Fruit fly (Drosophila melanogaster) whole organism, pupa: ENCODE results near the gene RpL30.

ENCODE experiments used
- CG10348 ChIP-seq: fragments of 200-800 bp; sonication (Bioruptor generic); IDR thresholded peaks from 2 replicates; pipeline ENCODE4 v1.3.6; 2022; ENCODE audit warnings: missing biosample characterization, missing genetic modification characterization
- CG12605 ChIP-seq: fragments of 200-800 bp; sonication (Bioruptor generic); IDR thresholded peaks from 2 replicates; pipeline ENCODE4 v1.3.6; 2022; ENCODE audit warnings: missing biosample characterization, missing genetic modification characterization
- CG13204 ChIP-seq: fragments of 200-800 bp; sonication (Bioruptor generic); optimal IDR thresholded peaks from 2 replicates; lab custom pipeline; 2018; ENCODE audit warnings: missing biosample characterization, mild to moderate bottlenecking, missing genetic modification characterization, moderate library complexity
- CG14655 ChIP-seq: fragments of 200-800 bp; sonication (Bioruptor generic); optimal IDR thresholded peaks from 3 replicates; lab custom pipeline; 2017; ENCODE audit warnings: mild to moderate bottlenecking, missing biosample characterization, missing genetic modification reagents, missing genetic modification characterization
- CG15710 ChIP-seq: fragments of 200-800 bp; sonication (Bioruptor generic); optimal IDR thresholded peaks from 2 replicates; lab custom pipeline; 2018; ENCODE audit warnings: missing biosample characterization, mild to moderate bottlenecking, missing genetic modification characterization, moderate library complexity
- CG17806 ChIP-seq: fragments of 200-800 bp; sonication (Bioruptor generic); optimal IDR thresholded peaks from 2 replicates; lab custom pipeline; 2018; ENCODE audit warnings: missing biosample characterization, mild to moderate bottlenecking, missing genetic modification characterization, moderate library complexity
- CG32121 ChIP-seq: fragments of 200-800 bp; sonication (Bioruptor generic); IDR thresholded peaks from 2 replicates; pipeline ENCODE4 v1.3.6; 2022; ENCODE audit warnings: missing biosample characterization, missing genetic modification characterization
- CG34367 ChIP-seq: fragments of 200-800 bp; sonication (Bioruptor generic); optimal IDR thresholded peaks from 2 replicates; lab custom pipeline; 2018; ENCODE audit warnings: missing biosample characterization, mild to moderate bottlenecking, missing genetic modification characterization
- CG4496 ChIP-seq: fragments of 200-800 bp; sonication (Bioruptor generic); IDR thresholded peaks from 3 replicates; pipeline ENCODE4 v1.3.6; 2022; ENCODE audit warnings: missing biosample characterization, missing genetic modification characterization
- CG8159 ChIP-seq: fragments of 200-800 bp; sonication (Bioruptor generic); optimal IDR thresholded peaks from 3 replicates; lab custom pipeline; 2018; ENCODE audit warnings: missing biosample characterization, mild to moderate bottlenecking, missing genetic modification characterization, moderate library complexity
- CG8301 ChIP-seq: fragments of 200-800 bp; sonication (Bioruptor generic); optimal IDR thresholded peaks from 2 replicates; lab custom pipeline; 2018; ENCODE audit warnings: missing biosample characterization, mild to moderate bottlenecking, missing genetic modification characterization
- CG9948 ChIP-seq: fragments of 200-800 bp; sonication (Bioruptor generic); optimal IDR thresholded peaks from 2 replicates; lab custom pipeline; 2018; ENCODE audit warnings: missing biosample characterization, mild to moderate bottlenecking, missing genetic modification characterization, moderate library complexity
- D1 ChIP-seq: fragments of 200-800 bp; sonication (Bioruptor generic); optimal IDR thresholded peaks from 2 replicates; lab custom pipeline; 2018; ENCODE audit warnings: missing biosample characterization, mild to moderate bottlenecking, missing genetic modification characterization, moderate library complexity
- EcR ChIP-seq: fragments of 200-800 bp; sonication (Bioruptor generic); optimal IDR thresholded peaks from 3 replicates; lab custom pipeline; 2019; ENCODE audit warnings: missing biosample characterization, missing genetic modification characterization, mild to moderate bottlenecking, moderate library complexity, missing genetic modification reagents
- Ets98B ChIP-seq: fragments of 200-800 bp; sonication (Bioruptor generic); IDR thresholded peaks from 2 replicates; pipeline ENCODE4 v1.3.6; 2022; ENCODE audit warnings: missing biosample characterization, missing genetic modification characterization
- Pif1A ChIP-seq: fragments of 200-800 bp; sonication (Bioruptor generic); optimal IDR thresholded peaks from 3 replicates; lab custom pipeline; 2016; ENCODE audit warnings: missing biosample characterization, missing genetic modification characterization
- Pif1B ChIP-seq: fragments of 200-800 bp; sonication (Bioruptor generic); optimal IDR thresholded peaks from 3 replicates; lab custom pipeline; 2016; ENCODE audit warnings: missing biosample characterization, missing genetic modification characterization
- Snoo ChIP-seq: fragments of 200-800 bp; sonication (Bioruptor generic); optimal IDR thresholded peaks from 3 replicates; lab custom pipeline; 2017; ENCODE audit warnings: missing biosample characterization, mild to moderate bottlenecking, missing genetic modification characterization, inconsistent platforms
- fd96Ca ChIP-seq: fragments of 200-800 bp; sonication (Bioruptor generic); IDR thresholded peaks from 3 replicates; pipeline ENCODE4 v1.3.6; 2022; ENCODE audit warnings: missing biosample characterization, missing genetic modification characterization
- gl ChIP-seq: fragments of 200-800 bp; sonication (Bioruptor generic); optimal IDR thresholded peaks from 2 replicates; lab custom pipeline; 2018; ENCODE audit warnings: missing biosample characterization, mild to moderate bottlenecking, missing genetic modification characterization
- rn ChIP-seq: fragments of 200-800 bp; sonication (Bioruptor generic); IDR thresholded peaks from 2 replicates; pipeline ENCODE4 v1.3.6; 2022; ENCODE audit warnings: missing biosample characterization, missing genetic modification characterization

Gene RpL30

dm6 chr2L:19034213-19034929 is 25.3 kb upstream of the RpL30 start, which contains the start of the genes mib2 and CG31800:
Gene mib2, plus strand, starts transcription at chr2L:19034444.
Gene CG31800, minus strand, starts transcription at chr2L:19034576.
- TF ChIP-seq CG13204 (GFP tag; lab: Kevin White, UChicago) (no peak), Snoo (tag; lab: Kevin White, UChicago) (no peak), rn (no peak), fd96Ca (GFP tag; lab: Robert Waterston, UW) (no peak), Ets98B (GFP tag; lab: Robert Waterston, UW) (no peak), Pif1A (no peak), Pif1B (GFP tag; lab: Kevin White, UChicago) (no peak), CG17806 (tag; lab: Kevin White, UChicago) (no peak), CG9948 (tag; lab: Kevin White, UChicago) (no peak), CG12605 (GFP tag; lab: Robert Waterston, UW) (no peak), CG14655 (no peak), CG8159 (tag; lab: Kevin White, UChicago) (no peak), CG15710 (tag; lab: Kevin White, UChicago) (no peak)

DNA sequence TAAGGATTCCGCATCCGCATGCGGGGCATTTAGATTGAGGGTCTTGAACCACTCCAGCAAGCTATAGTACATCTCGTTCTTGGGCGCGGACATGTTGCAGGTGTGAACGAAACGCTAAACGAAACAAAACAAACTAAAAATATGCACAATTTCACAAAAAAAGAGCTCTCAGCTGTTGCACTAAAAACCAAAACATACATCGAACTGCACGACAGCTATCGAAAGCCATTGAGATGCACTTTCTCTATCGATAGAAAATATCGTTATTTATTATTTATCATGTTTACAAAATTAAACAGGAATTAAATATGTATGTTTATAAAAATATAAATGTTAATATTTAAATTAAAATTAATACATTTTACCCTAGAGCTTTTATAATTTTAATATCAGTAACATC is 24.2 kb upstream of the RpL30 start, which contains the start of gene hook:
Gene hook, minus strand, starts transcription at position 211 of the 400 bp plus-strand sequence.
- TF ChIP-seq CG8301 (tag; lab: Kevin White, UChicago): no peak
- no peak for TF ChIP-seq CG14655
- TF ChIP-seq CG8159 (tag; lab: Kevin White, UChicago): no peak
- TF ChIP-seq CG17806 (tag; lab: Kevin White, UChicago): no peak
- no peak for TF ChIP-seq Pif1B (GFP tag; lab: Kevin White, UChicago)
- no peak for TF ChIP-seq D1 (tag; lab: Kevin White, UChicago)
- TF ChIP-seq CG34367: no peak
- no peak for TF ChIP-seq rn
- TF ChIP-seq CG15710 (tag; lab: Kevin White, UChicago): no peak
- TF ChIP-seq CG13204 (GFP tag; lab: Kevin White, UChicago): no peak
- no peak for TF ChIP-seq CG4496 (GFP tag; lab: Robert Waterston, UW)
- no peak for TF ChIP-seq EcR (GFP tag; lab: Kevin White, UChicago)
- no peak for TF ChIP-seq Snoo (tag; lab: Kevin White, UChicago)
- TF ChIP-seq CG10348: no peak
- no peak for TF ChIP-seq CG12605 (GFP tag; lab: Robert Waterston, UW)
- no peak for TF ChIP-seq CG9948 (tag; lab: Kevin White, UChicago)

DNA sequence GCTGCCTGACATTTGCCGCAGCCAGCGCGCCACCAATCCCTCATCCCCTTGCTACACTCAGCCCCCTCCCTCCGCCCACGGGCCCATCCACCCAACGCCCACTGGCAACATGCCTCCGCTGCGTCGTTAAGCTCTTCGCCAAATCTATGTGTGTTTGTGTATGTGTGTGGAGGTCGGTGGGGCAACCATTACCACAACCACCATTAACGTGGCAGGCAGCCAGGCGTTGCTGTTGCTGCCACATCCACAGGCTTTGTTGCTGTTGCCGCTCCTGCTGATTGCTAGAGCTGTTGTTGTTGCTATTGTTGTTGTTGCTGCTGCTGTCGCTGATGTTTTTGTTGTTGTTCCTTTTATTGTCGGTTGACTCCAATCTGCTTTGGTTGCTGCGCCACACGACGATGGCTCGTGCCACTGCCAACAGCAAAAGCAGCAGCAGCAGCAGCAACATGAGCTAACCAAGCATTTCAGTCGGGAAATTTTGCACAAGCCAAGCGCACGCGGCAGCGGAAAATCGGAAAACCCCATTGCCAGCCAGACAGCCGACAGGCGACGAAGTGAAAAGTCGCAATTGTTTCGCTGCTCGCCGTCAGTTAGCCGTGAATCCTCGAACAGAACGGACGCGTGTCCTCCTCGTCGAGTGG is 18.3 kb upstream of the RpL30 start, which contains the start of gene Sidpn:
Gene Sidpn, plus strand, starts transcription at position 465 of the 641 bp plus-strand sequence.
- TF ChIP-seq CG13204 (GFP tag; lab: Kevin White, UChicago) (peak; percentile 78), CG8159 (tag; lab: Kevin White, UChicago) (no peak)

DNA sequence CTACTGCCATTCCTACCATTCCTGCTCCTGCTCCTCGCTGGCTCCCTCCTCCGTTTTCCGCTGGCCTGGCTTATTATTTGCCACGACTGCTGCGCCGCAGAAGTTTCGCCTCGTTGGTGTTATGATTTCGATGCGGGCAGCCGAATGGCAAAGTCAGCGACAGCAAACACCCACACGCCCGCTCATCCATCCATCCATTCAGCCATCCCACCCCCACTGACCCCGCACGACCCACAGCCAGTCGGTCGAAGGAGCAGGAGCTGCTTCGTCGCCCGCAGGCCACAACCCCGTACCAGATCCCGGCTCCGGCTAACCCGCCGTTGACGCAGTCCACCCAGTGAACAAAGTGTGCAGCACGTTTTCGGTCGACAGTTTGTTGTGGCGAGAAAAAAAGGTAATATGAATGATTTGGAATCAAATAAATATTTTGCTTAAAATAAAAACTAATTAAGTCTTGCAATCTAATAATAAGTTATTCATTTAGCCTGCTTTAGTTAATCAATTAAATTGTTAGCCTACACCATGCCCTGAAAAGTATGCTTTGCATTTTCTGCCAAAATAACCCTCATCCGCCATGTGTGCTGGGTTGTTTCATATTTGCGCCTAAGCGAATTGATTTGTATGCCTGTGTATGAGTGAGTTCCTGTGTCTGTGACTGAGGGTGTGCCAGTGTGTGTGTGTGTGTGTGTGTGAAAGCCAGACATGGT is 17.5 kb upstream of the RpL30 start:
- TF ChIP-seq Snoo (tag; lab: Kevin White, UChicago) (peak; percentile 56), CG10348 (no peak), gl (tag; lab: Kevin White, UChicago) (peak; percentile 46), Pif1A (peak; percentile 52), CG4496 (GFP tag; lab: Robert Waterston, UW) (no peak), D1 (tag; lab: Kevin White, UChicago) (no peak), CG8301 (tag; lab: Kevin White, UChicago) (peak; percentile 55), rn (no peak), EcR (GFP tag; lab: Kevin White, UChicago) (no peak), fd96Ca (GFP tag; lab: Robert Waterston, UW) (no peak), CG14655 (peak; percentile 69), CG13204 (GFP tag; lab: Kevin White, UChicago) (peak; percentile 37), CG9948 (tag; lab: Kevin White, UChicago) (peak; percentile 65), CG17806 (tag; lab: Kevin White, UChicago) (peak; percentile 66), Pif1B (GFP tag; lab: Kevin White, UChicago) (peak; percentile 15), CG15710 (tag; lab: Kevin White, UChicago) (peak; percentile 79), CG12605 (GFP tag; lab: Robert Waterston, UW) (no peak), CG32121 (GFP tag; lab: Robert Waterston, UW) (no peak), Ets98B (GFP tag; lab: Robert Waterston, UW) (no peak), CG34367 (peak; percentile 59), CG8159 (tag; lab: Kevin White, UChicago) (peak; percentile 84)

DNA sequence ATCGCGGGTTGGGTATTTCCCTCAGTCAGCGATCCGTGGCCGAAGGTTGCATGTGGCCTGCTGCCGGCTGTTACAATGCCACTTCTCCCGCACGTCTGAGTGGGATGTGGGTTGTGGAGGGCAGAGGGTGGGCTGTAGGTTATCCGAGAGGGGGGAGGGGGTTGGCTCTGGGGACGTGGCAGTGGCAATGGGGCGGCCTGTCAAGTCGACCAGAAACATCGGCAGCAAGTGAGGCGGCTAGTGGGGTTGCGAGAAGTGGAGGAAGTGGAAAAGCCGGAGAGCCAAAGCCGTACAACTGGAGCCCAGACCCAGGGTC is 15.6 kb upstream of the RpL30 start:
- TF ChIP-seq CG13204 (GFP tag; lab: Kevin White, UChicago): peak; percentile 25
- TF ChIP-seq CG34367: no peak
- TF ChIP-seq fd96Ca (GFP tag; lab: Robert Waterston, UW): 0 out of 3 replicates have a peak, but pooled peaks have one; percentile 9
